Worm (Caenorhabditis elegans) whole organism, L4 larva: Measurements from ENCODE around the gene tbc-17.
A peak's percentile ranks its signal among the peaks of the same experiment; 100 is the strongest.

Source experiments
- D1046.2 ChIP-seq: fragments of 200-800 bp; sonication (Bioruptor generic); IDR thresholded peaks from 2 replicates; pipeline ENCODE4 v1.3.6; 2022; ENCODE audit warnings: missing genetic modification characterization, missing compliant biosample characterization
- F26F4.8 ChIP-seq: fragments of 200-800 bp; sonication (Bioruptor generic); conservative IDR thresholded peaks from 2 replicates; pipeline ENCODE4 v1.3.6; 2022; ENCODE audit warnings: missing genetic modification characterization, missing compliant biosample characterization
- F37D6.2 ChIP-seq: sonication (generic microtip); optimal IDR thresholded peaks from 2 replicates; lab custom pipeline; 2016; ENCODE audit warnings: mild to moderate bottlenecking, missing genetic modification characterization, missing compliant biosample characterization
- F49E8.2 ChIP-seq: sonication (generic microtip); optimal IDR thresholded peaks from 2 replicates; lab custom pipeline; 2016; ENCODE audit warnings: missing compliant biosample characterization, mild to moderate bottlenecking, missing genetic modification characterization, borderline replicate concordance
- T26A8.4 ChIP-seq: fragments of 200-800 bp; sonication (Bioruptor generic); IDR thresholded peaks from 2 replicates; pipeline ENCODE4 v1.3.6; 2022; ENCODE audit warnings: missing genetic modification characterization, missing compliant biosample characterization
- Y75B8A.6 ChIP-seq: fragments of 200-800 bp; sonication (Bioruptor generic); IDR thresholded peaks from 2 replicates; pipeline ENCODE4 v1.3.6; 2022; ENCODE audit warnings: missing genetic modification reagents, missing genetic modification characterization, missing compliant biosample characterization
- aha-1 ChIP-seq: fragments of 150-350 bp; peaks from one replicate; lab custom pipeline; 2014; ENCODE audit warnings: missing biosample characterization, missing genetic modification characterization
- aly-2 ChIP-seq: sonication (generic microtip); optimal IDR thresholded peaks from 2 replicates; lab custom pipeline; 2018; ENCODE audit warnings: missing biosample characterization, missing genetic modification characterization
- attf-4 ChIP-seq: sonication (generic microtip); optimal IDR thresholded peaks from 3 replicates; lab custom pipeline; 2017; ENCODE audit warnings: missing biosample characterization, missing genetic modification characterization
- ceh-20 ChIP-seq: fragments of 200-800 bp; sonication (Bioruptor generic); IDR thresholded peaks from 2 replicates; pipeline ENCODE4 v1.3.6; 2022; ENCODE audit warnings: missing genetic modification reagents, missing genetic modification characterization, missing compliant biosample characterization
- ceh-62 ChIP-seq: sonication (generic microtip); optimal IDR thresholded peaks from 2 replicates; lab custom pipeline; 2017; ENCODE audit warnings: missing biosample characterization, missing genetic modification characterization
- daf-16 ChIP-seq, 3 experiments: sonication (generic microtip); optimal IDR thresholded peaks; 2 replicates each; lab custom pipeline; 2016 to 2017; ENCODE audit warnings: missing genetic modification characterization in 3 of 3, missing genetic modification reagents in 3 of 3, mild to moderate bottlenecking in 2 of 3, missing compliant biosample characterization in 2 of 3, missing biosample characterization in 1 of 3, moderate library complexity in 1 of 3
- daf-8 ChIP-seq: fragments of 200-800 bp; sonication (Bioruptor generic); IDR thresholded peaks from 2 replicates; pipeline ENCODE4 v1.3.6; 2022; ENCODE audit warnings: missing genetic modification characterization, missing compliant biosample characterization
- dpl-1 ChIP-seq: fragments of 150-350 bp; optimal IDR thresholded peaks from 2 replicates; lab custom pipeline; 2014; ENCODE audit warnings: missing biosample characterization, missing genetic modification reagents, missing genetic modification characterization
- egl-43 ChIP-seq: fragments of 200-800 bp; sonication (Bioruptor generic); IDR thresholded peaks from 2 replicates; pipeline ENCODE4 v1.3.6; 2022; ENCODE audit warnings: missing genetic modification reagents, missing genetic modification characterization, missing compliant biosample characterization
- fos-1 ChIP-seq: fragments of 150-350 bp; optimal IDR thresholded peaks from 2 replicates; lab custom pipeline; 2014; ENCODE audit warnings: missing biosample characterization, missing genetic modification characterization
- gei-8 ChIP-seq: fragments of 200-800 bp; sonication (Bioruptor generic); optimal IDR thresholded peaks from 2 replicates; lab custom pipeline; 2018; ENCODE audit warnings: mild to moderate bottlenecking, missing genetic modification characterization, missing compliant biosample characterization
- hlh-30 ChIP-seq: sonication (generic microtip); optimal IDR thresholded peaks from 2 replicates; lab custom pipeline; 2017; ENCODE audit warnings: antibody characterized with exemption, mild to moderate bottlenecking, missing genetic modification characterization, missing compliant biosample characterization; ENCODE audit not compliant: insufficient read depth
- lim-7 ChIP-seq: fragments of 200-800 bp; sonication (Bioruptor generic); IDR thresholded peaks from 2 replicates; pipeline ENCODE4 v1.3.6; 2022; ENCODE audit warnings: missing genetic modification characterization, missing compliant biosample characterization
- lin-15B ChIP-seq: fragments of 150-350 bp; sonication (generic microtip); optimal IDR thresholded peaks from 3 replicates; lab custom pipeline; 2014; ENCODE audit warnings: missing biosample characterization, missing genetic modification characterization
- lir-3 ChIP-seq: sonication (generic microtip); optimal IDR thresholded peaks from 2 replicates; lab custom pipeline; 2016; ENCODE audit warnings: mild to moderate bottlenecking, missing genetic modification characterization, missing compliant biosample characterization
- lsy-2 ChIP-seq, 2 experiments: fragments of 150-350 bp in 1 of 2; sonication (generic microtip) in 1 of 2; optimal IDR thresholded peaks; 2 replicates each; lab custom pipeline; 2014 to 2017; ENCODE audit warnings: missing biosample characterization in 2 of 2, missing genetic modification characterization in 2 of 2
- madf-5 ChIP-seq, 2 experiments: fragments of 200-800 bp; sonication (Bioruptor generic); IDR thresholded peaks; 2 replicates each; pipeline ENCODE4 v1.3.6; 2022; ENCODE audit warnings: missing compliant biosample characterization in 2 of 2, missing genetic modification characterization in 2 of 2
- madf-9 ChIP-seq: fragments of 200-800 bp; sonication (Bioruptor generic); conservative IDR thresholded peaks from 2 replicates; pipeline ENCODE4 v1.3.6; 2022; ENCODE audit warnings: missing genetic modification reagents, missing genetic modification characterization, missing compliant biosample characterization
- mdl-1 ChIP-seq, 2 experiments: fragments of 150-350 bp in 1 of 2; sonication (generic microtip) in 1 of 2; optimal IDR thresholded peaks; 2 replicates each; lab custom pipeline; 2014 to 2017; ENCODE audit warnings: missing biosample characterization in 2 of 2, missing genetic modification characterization in 2 of 2
- mdt-29 ChIP-seq: fragments of 200-800 bp; sonication (Bioruptor generic); IDR thresholded peaks from 2 replicates; pipeline ENCODE4 v1.3.6; 2022; ENCODE audit warnings: missing genetic modification reagents, missing genetic modification characterization, missing compliant biosample characterization
- mep-1 ChIP-seq: fragments of 150-350 bp; sonication (generic microtip); optimal IDR thresholded peaks from 3 replicates; lab custom pipeline; 2014; ENCODE audit warnings: missing biosample characterization, missing genetic modification characterization
- mes-2 ChIP-seq: sonication (generic microtip); optimal IDR thresholded peaks from 2 replicates; lab custom pipeline; 2016; ENCODE audit warnings: missing genotype, mild to moderate bottlenecking, missing genetic modification characterization, missing compliant biosample characterization; ENCODE audit not compliant: poor library complexity, severe bottlenecking
- mxl-2 ChIP-seq: fragments of 200-800 bp; sonication (Bioruptor generic); conservative IDR thresholded peaks from 2 replicates; pipeline ENCODE4 v1.3.6; 2022; ENCODE audit warnings: missing genetic modification reagents, missing genetic modification characterization, missing compliant biosample characterization
- mxl-3 ChIP-seq: fragments of 200-800 bp; sonication (Bioruptor generic); optimal IDR thresholded peaks from 2 replicates; lab custom pipeline; 2018; ENCODE audit warnings: mild to moderate bottlenecking, missing genetic modification characterization, missing compliant biosample characterization
- nhr-10 ChIP-seq: fragments of 150-350 bp; optimal IDR thresholded peaks from 2 replicates; lab custom pipeline; 2014; ENCODE audit warnings: missing biosample characterization, missing genetic modification characterization
- nhr-102 ChIP-seq: sonication (generic microtip); optimal IDR thresholded peaks from 2 replicates; lab custom pipeline; 2016; ENCODE audit warnings: mild to moderate bottlenecking, missing genetic modification characterization, moderate library complexity, missing compliant biosample characterization
- nhr-11 ChIP-seq: fragments of 150-350 bp; optimal IDR thresholded peaks from 2 replicates; lab custom pipeline; 2014; ENCODE audit warnings: missing biosample characterization, missing genetic modification characterization
- nhr-111 ChIP-seq: fragments of 200-800 bp; sonication (Bioruptor generic); optimal IDR thresholded peaks from 2 replicates; lab custom pipeline; 2018; ENCODE audit warnings: mild to moderate bottlenecking, missing genetic modification characterization, missing compliant biosample characterization
- nhr-237 ChIP-seq: sonication (generic microtip); optimal IDR thresholded peaks from 2 replicates; lab custom pipeline; 2017; ENCODE audit warnings: missing biosample characterization, missing genetic modification characterization
- nhr-28 ChIP-seq: fragments of 150-350 bp; optimal IDR thresholded peaks from 2 replicates; lab custom pipeline; 2014; ENCODE audit warnings: missing biosample characterization, missing genetic modification characterization
- nhr-41 ChIP-seq: fragments of 200-800 bp; sonication (Bioruptor generic); IDR thresholded peaks from 2 replicates; pipeline ENCODE4 v1.3.6; 2022; ENCODE audit warnings: missing genetic modification reagents, missing genetic modification characterization, missing compliant biosample characterization
- nhr-48 ChIP-seq: sonication (generic microtip); optimal IDR thresholded peaks from 2 replicates; lab custom pipeline; 2016; ENCODE audit warnings: mild to moderate bottlenecking, missing genetic modification characterization, missing compliant biosample characterization
- rbr-2 ChIP-seq: sonication (generic microtip); optimal IDR thresholded peaks from 2 replicates; lab custom pipeline; 2016; ENCODE audit warnings: missing genotype, missing genetic modification characterization, missing compliant biosample characterization
- sdz-12 ChIP-seq: fragments of 200-800 bp; sonication (Bioruptor generic); optimal IDR thresholded peaks from 2 replicates; lab custom pipeline; 2018; ENCODE audit warnings: mild to moderate bottlenecking, missing genetic modification characterization, missing compliant biosample characterization
- set-16 ChIP-seq: fragments of 200-800 bp; sonication (Bioruptor generic); IDR thresholded peaks from 2 replicates; pipeline ENCODE4 v1.3.6; 2022; ENCODE audit warnings: missing genetic modification reagents, missing genetic modification characterization, missing compliant biosample characterization
- skn-1 ChIP-seq: fragments of 150-350 bp; optimal IDR thresholded peaks from 2 replicates; lab custom pipeline; 2014; ENCODE audit warnings: missing biosample characterization, missing genetic modification characterization
- spr-1 ChIP-seq: sonication (generic microtip); optimal IDR thresholded peaks from 2 replicates; lab custom pipeline; 2016; ENCODE audit warnings: mild to moderate bottlenecking, missing genetic modification characterization, missing compliant biosample characterization
- tra-1 ChIP-seq: fragments of 200-800 bp; sonication (Bioruptor generic); IDR thresholded peaks from 2 replicates; pipeline ENCODE4 v1.3.6; 2022; ENCODE audit warnings: missing genetic modification reagents, missing genetic modification characterization, missing compliant biosample characterization
- unc-130 ChIP-seq: sonication (generic microtip); optimal IDR thresholded peaks from 2 replicates; lab custom pipeline; 2016; ENCODE audit warnings: missing genetic modification reagents, missing genetic modification characterization, missing compliant biosample characterization
- unc-39 ChIP-seq: sonication (generic microtip); optimal IDR thresholded peaks from 2 replicates; lab custom pipeline; 2017; ENCODE audit warnings: missing biosample characterization, missing genetic modification characterization
- vab-7 ChIP-seq: fragments of 200-800 bp; sonication (Bioruptor generic); IDR thresholded peaks from 2 replicates; pipeline ENCODE4 v1.3.6; 2022; ENCODE audit warnings: missing genetic modification reagents, missing genetic modification characterization, missing compliant biosample characterization
- zfp-2 ChIP-seq: sonication (generic microtip); optimal IDR thresholded peaks from 2 replicates; lab custom pipeline; 2016; ENCODE audit warnings: mild to moderate bottlenecking, missing genetic modification characterization, missing compliant biosample characterization
- ztf-11 ChIP-seq: fragments of 150-350 bp; optimal IDR thresholded peaks from 2 replicates; lab custom pipeline; 2014; ENCODE audit warnings: missing biosample characterization, missing genetic modification characterization

Gene tbc-17

ce11 chrII:12677975-12678866 lies 16.0 kb upstream of the tbc-17 start (continued):
- no peak for TF ChIP-seq fos-1 (tag; lab: Kevin White, UChicago)
- TF ChIP-seq nhr-237 (tag; lab: Kevin White, UChicago), result no peak
- peak; percentile 77 for TF ChIP-seq unc-130 (GFP tag; lab: Kevin White, UChicago)
- peak; percentile 31 for TF ChIP-seq zfp-2 (tag; lab: Kevin White, UChicago)
- no peak for TF ChIP-seq aly-2 (tag; lab: Kevin White, UChicago)
- TF ChIP-seq F49E8.2 (tag; lab: Kevin White, UChicago), result peak; percentile 67
- no peak for TF ChIP-seq madf-9 (GFP tag; lab: Robert Waterston, UW)
- TF ChIP-seq ceh-62 (tag; lab: Kevin White, UChicago), result no peak
- peak; percentile 84 for TF ChIP-seq dpl-1 (GFP tag; lab: Kevin White, UChicago)
- peak; percentile 94 for TF ChIP-seq lim-7 (GFP tag; lab: Robert Waterston, UW)
- peak; percentile 8 to 91 for TF ChIP-seq daf-16 (GFP tag; optimal IDR thresholded peaks at IDR 0.05; lab: Kevin White, UChicago)
- TF ChIP-seq daf-16 (tag; optimal IDR thresholded peaks at IDR 0.05; lab: Kevin White, UChicago), result peak; percentile 54
- peak in 1 of 2 experiments; percentile 88 for TF ChIP-seq lsy-2 (tag; optimal IDR thresholded peaks at IDR 0.05; lab: Kevin White, UChicago)
- no peak for TF ChIP-seq attf-4
- peak; percentile 44 for TF ChIP-seq hlh-30 (tag; lab: Kevin White, UChicago)
- 0 out of 2 replicates have a peak, but pooled peaks have one; percentile 60 for TF ChIP-seq T26A8.4 (GFP tag; lab: Robert Waterston, UW)
- peak; percentile 72; the same call in 1 of the 2 replicates for TF ChIP-seq D1046.2
- TF ChIP-seq F26F4.8, result peak; percentile 79; the same call in 1 of the 2 replicates
- peak; percentile 13; the same call in 1 of the 2 replicates for TF ChIP-seq tra-1
- peak; percentile 64 for TF ChIP-seq sdz-12 (GFP tag; lab: Kevin White, UChicago)
- peak; percentile 65 for TF ChIP-seq mxl-3 (GFP tag; lab: Kevin White, UChicago)
- peak; percentile 26 for TF ChIP-seq nhr-28 (tag; lab: Kevin White, UChicago)
- TF ChIP-seq mes-2, result peak; percentile 98
- TF ChIP-seq mdl-1 (tag; optimal IDR thresholded peaks at IDR 0.05; lab: Kevin White, UChicago), result no peak
- TF ChIP-seq Y75B8A.6 (GFP tag; lab: Robert Waterston, UW), result 0 out of 2 replicates have a peak, but pooled peaks have one; percentile 81
- TF ChIP-seq nhr-48 (tag; lab: Kevin White, UChicago), result peak; percentile 35
- no peak for TF ChIP-seq ztf-11
- peak; percentile 76 for TF ChIP-seq nhr-102 (tag; lab: Kevin White, UChicago)
- TF ChIP-seq lir-3 (tag; lab: Kevin White, UChicago), result peak; percentile 58
- peak; percentile 71 for TF ChIP-seq gei-8 (GFP tag; lab: Kevin White, UChicago)
- peak; percentile 17 for TF ChIP-seq F37D6.2
- peak; percentile 69 for TF ChIP-seq mep-1 (tag; lab: Kevin White, UChicago)
- TF ChIP-seq vab-7 (GFP tag; lab: Robert Waterston, UW), result peak; percentile 67
- peak; percentile 49; the same call in 1 of the 2 replicates for TF ChIP-seq ceh-20 (GFP tag; lab: Robert Waterston, UW)
- TF ChIP-seq nhr-10 (tag; lab: Kevin White, UChicago), result no peak
- TF ChIP-seq nhr-41 (GFP tag; lab: Robert Waterston, UW), result no peak
- no peak for TF ChIP-seq skn-1 (tag; lab: Kevin White, UChicago)
- peak; percentile 93 for TF ChIP-seq egl-43 (GFP tag; lab: Robert Waterston, UW)
- TF ChIP-seq rbr-2 (tag; lab: Kevin White, UChicago), result peak; percentile 66
- peak; percentile 41; the same call in 1 of the 2 replicates for TF ChIP-seq mxl-2
- peak; percentile 81 for TF ChIP-seq spr-1 (tag; lab: Kevin White, UChicago)
- TF ChIP-seq lin-15B (tag; lab: Kevin White, UChicago), result peak; percentile 67
- peak; percentile 78 for TF ChIP-seq nhr-111 (GFP tag; lab: Kevin White, UChicago)
- no peak for TF ChIP-seq unc-39 (tag; lab: Kevin White, UChicago)
- TF ChIP-seq nhr-11 (tag; lab: Kevin White, UChicago), result peak; percentile 53
- no peak for TF ChIP-seq daf-8
- peak; percentile 38 to 71; a peak in 1 of 4 replicates for TF ChIP-seq madf-5 (GFP tag; IDR thresholded peaks at IDR 0.05; lab: Robert Waterston, UW)
- TF ChIP-seq aha-1, result peak; percentile 58
- no peak for TF ChIP-seq set-16 (GFP tag; lab: Robert Waterston, UW)
- peak; percentile 69; the same call in 1 of the 2 replicates for TF ChIP-seq mdt-29 (GFP tag; lab: Robert Waterston, UW)
